Worm (Caenorhabditis elegans) whole organism, L4/young adult: ENCODE results near the gene air-1.

Experiments
- W03F9.2 ChIP-seq: fragments of 150-350 bp; optimal IDR thresholded peaks from 2 replicates; lab custom pipeline; 2014; ENCODE audit warnings: missing biosample characterization, missing genetic modification characterization
- dao-5 ChIP-seq: sonication (generic microtip); optimal IDR thresholded peaks from 2 replicates; lab custom pipeline; 2016; ENCODE audit warnings: missing genotype, missing genetic modification characterization, moderate library complexity, missing compliant biosample characterization
- him-1 ChIP-seq: sonication (generic microtip); optimal IDR thresholded peaks from 2 replicates; lab custom pipeline; 2016; ENCODE audit warnings: missing genotype, missing genetic modification reagents, missing genetic modification characterization, missing compliant biosample characterization

- TF ChIP-seq W03F9.2 (tag; lab: Kevin White, UChicago) (no peak), him-1 (tag; lab: Kevin White, UChicago) (no peak), dao-5 (tag; lab: Kevin White, UChicago) (no peak)
Measured at ce11 chrV:8230056-8230455, 8.8 kb downstream of the air-1 start.
